Worm (Caenorhabditis elegans) whole organism, L4 larva: ENCODE results near the gene cest-33.

Experiments used
- egl-27 ChIP-seq: sonication (generic microtip); optimal IDR thresholded peaks from 3 replicates; lab custom pipeline; 2017; ENCODE audit warnings: missing biosample characterization, missing genetic modification reagents, missing genetic modification characterization
- jun-1 ChIP-seq: fragments of 150-350 bp; optimal IDR thresholded peaks from 2 replicates; lab custom pipeline; 2014; ENCODE audit warnings: missing biosample characterization, missing genetic modification reagents, missing genetic modification characterization
- nhr-76 ChIP-seq: fragments of 150-350 bp; optimal IDR thresholded peaks from 2 replicates; lab custom pipeline; 2014; ENCODE audit warnings: missing biosample characterization, missing genetic modification characterization

ce11 chrV:6358709-6359108 lies 6.8 kb downstream of the cest-33 start:
- TF ChIP-seq jun-1 (tag; lab: Kevin White, UChicago), result no peak
- no peak for TF ChIP-seq nhr-76 (tag; lab: Kevin White, UChicago)
- TF ChIP-seq egl-27 (tag; lab: Kevin White, UChicago), result no peak
